Fruit fly (Drosophila melanogaster): Measurements from ENCODE around the gene HP4.

HP4 gene

DNA sequence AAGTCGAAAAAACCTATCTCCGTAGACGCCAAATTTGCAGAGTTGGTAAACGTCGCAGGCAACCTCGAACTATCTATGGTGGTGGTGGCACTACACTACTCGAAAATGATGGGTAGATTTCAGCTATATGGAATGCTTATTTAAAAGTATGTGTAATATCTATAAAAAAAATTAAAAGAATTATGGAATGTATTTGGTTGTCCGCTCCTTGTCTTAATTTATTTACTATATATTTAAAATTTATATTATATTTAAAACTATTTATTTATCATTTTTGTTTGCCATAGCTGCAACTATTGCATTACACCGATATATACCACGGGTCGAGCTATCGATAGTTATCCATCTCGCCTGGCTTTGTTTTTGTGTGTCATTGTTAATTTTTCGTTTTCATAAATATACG is at the start of gene HP4, which contains the start of gene CG8209:
Gene HP4 (minus strand): TSS at position 74 of the 403 bp plus-strand sequence.
Gene CG8209 (plus strand): TSS at position 326 of the 403 bp plus-strand sequence.
- TF ChIP-seq Hr83 (GFP tag; optimal IDR thresholded peaks at IDR 0.05; ENCODE audit: poor library complexity, severe bottlenecking) (peak; percentile 75), lola (GFP tag; optimal IDR thresholded peaks at IDR 0.05) (no peak), psq (GFP tag; optimal IDR thresholded peaks at IDR 0.05) (peak; percentile 84), sage (GFP tag; optimal IDR thresholded peaks at IDR 0.05) (peak; percentile 70), Vsx2 (GFP tag; optimal IDR thresholded peaks at IDR 0.05; ENCODE audit: partially characterized antibody) (no peak), sv (GFP tag; optimal IDR thresholded peaks at IDR 0.05) (peak; percentile 75), woc (GFP tag; optimal IDR thresholded peaks at IDR 0.05) (peak; percentile 79), Dif (GFP tag; optimal IDR thresholded peaks at IDR 0.05; ENCODE audit: partially characterized antibody) (no peak), CG9705 (GFP tag; optimal IDR thresholded peaks at IDR 0.05) (peak; percentile 58), Dfd (GFP tag; optimal IDR thresholded peaks at IDR 0.05) (no peak), h (GFP tag; optimal IDR thresholded peaks at IDR 0.05) (peak; percentile 7), foxo (GFP tag; optimal IDR thresholded peaks at IDR 0.05) (peak in 1 of 2 experiments; percentile 85), OdsH (GFP tag; optimal IDR thresholded peaks at IDR 0.05) (peak; percentile 67), Hnf4 (GFP tag; optimal IDR thresholded peaks at IDR 0.05) (peak; percentile 77), Mio (GFP tag; optimal IDR thresholded peaks at IDR 0.05) (no peak), fru (GFP tag; optimal IDR thresholded peaks at IDR 0.05) (peak; percentile 77), Abd-B (GFP tag; optimal IDR thresholded peaks at IDR 0.05) (no peak), jim (GFP tag; optimal IDR thresholded peaks at IDR 0.05) (no peak), Rel (GFP tag; optimal IDR thresholded peaks at IDR 0.05) (peak; percentile 1), Rel (tag; optimal IDR thresholded peaks at IDR 0.05) (peak; percentile 67), brk (GFP tag; optimal IDR thresholded peaks at IDR 0.05) (peak; percentile 85), rgr (GFP tag; optimal IDR thresholded peaks at IDR 0.05) (peak; percentile 81), dmrt93B (GFP tag; optimal IDR thresholded peaks at IDR 0.05) (no peak), N (GFP tag; optimal IDR thresholded peaks at IDR 0.05) (no peak), CrebA (GFP tag; optimal IDR thresholded peaks at IDR 0.05; ENCODE audit: borderline replicate concordance) (no peak), usp (GFP tag; optimal IDR thresholded peaks at IDR 0.05) (no peak), Jra (GFP tag; optimal IDR thresholded peaks at IDR 0.05) (peak; percentile 73), dsf (GFP tag; optimal IDR thresholded peaks at IDR 0.05; ENCODE audit: borderline replicate concordance) (peak; percentile 82), ey (GFP tag; optimal IDR thresholded peaks at IDR 0.05) (peak; percentile 35), Sp1 (GFP tag; optimal IDR thresholded peaks at IDR 0.05) (peak; percentile 81), HLH106 (tag; optimal IDR thresholded peaks at IDR 0.05) (peak; percentile 84), GATAd (GFP tag; optimal IDR thresholded peaks at IDR 0.05) (peak; percentile 4), CG32264 (GFP tag; optimal IDR thresholded peaks at IDR 0.05) (peak; percentile 39)

DNA sequence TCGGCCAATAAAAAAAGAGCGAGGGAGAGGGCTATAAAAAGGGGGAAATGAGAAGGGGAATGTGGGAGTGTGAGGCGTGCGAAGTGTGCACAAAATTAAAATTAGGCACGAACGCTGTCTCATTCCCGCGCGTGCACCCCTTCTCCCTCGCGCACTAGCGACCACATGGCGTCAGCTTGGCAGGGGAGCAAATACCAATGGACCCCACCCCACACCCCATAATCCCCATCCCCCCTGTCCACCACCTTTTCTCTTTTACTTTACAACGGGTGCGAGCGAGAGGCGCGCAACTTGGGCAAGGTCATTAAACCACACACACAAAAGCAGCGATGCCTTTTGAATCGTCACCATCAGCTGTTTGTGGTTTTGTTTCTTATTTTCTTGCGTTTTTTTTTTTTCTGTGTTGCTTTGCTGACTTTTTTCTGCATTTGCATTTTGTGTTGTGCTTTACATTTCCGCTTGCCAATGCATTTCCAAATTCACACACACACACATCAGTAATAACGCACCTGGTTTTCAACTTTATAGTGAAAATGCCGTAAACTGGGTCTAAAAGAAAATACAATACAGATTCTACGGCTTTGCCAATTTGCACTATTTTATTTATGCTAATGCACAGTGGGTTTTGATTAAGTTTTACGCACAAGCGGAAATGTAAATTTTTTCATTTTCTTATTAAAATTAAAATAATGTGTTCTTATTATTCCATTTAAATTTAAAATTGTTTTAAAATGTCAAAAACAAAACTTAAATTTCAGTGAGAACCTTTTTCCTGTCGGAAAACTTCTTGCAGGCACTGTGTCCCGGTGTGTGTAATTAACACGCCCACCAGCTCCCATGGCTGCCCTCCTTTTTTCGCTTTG is 48.6 kb upstream of the HP4 start:
- peak; percentile 21 for TF ChIP-seq rgr (GFP tag; optimal IDR thresholded peaks at IDR 0.05)
- TF ChIP-seq brk (GFP tag; optimal IDR thresholded peaks at IDR 0.05) = no peak
- peak; percentile 7 for TF ChIP-seq woc (GFP tag; optimal IDR thresholded peaks at IDR 0.05)
- peak; percentile 52 for TF ChIP-seq HLH106 (tag; optimal IDR thresholded peaks at IDR 0.05)
- no peak for TF ChIP-seq sage (GFP tag; optimal IDR thresholded peaks at IDR 0.05)
- peak; percentile 28 for TF ChIP-seq fru (GFP tag; optimal IDR thresholded peaks at IDR 0.05)
- TF ChIP-seq dsf (GFP tag; optimal IDR thresholded peaks at IDR 0.05; ENCODE audit: borderline replicate concordance) = no peak
- TF ChIP-seq pan (optimal IDR thresholded peaks at IDR 0.05) = no peak
- no peak for TF ChIP-seq Hnf4 (GFP tag; optimal IDR thresholded peaks at IDR 0.05)
- peak; percentile 20 for TF ChIP-seq dmrt93B (GFP tag; optimal IDR thresholded peaks at IDR 0.05)
- TF ChIP-seq Myc (optimal IDR thresholded peaks at IDR 0.05) = no peak
- TF ChIP-seq lola (GFP tag; optimal IDR thresholded peaks at IDR 0.05) = no peak
- TF ChIP-seq CG32264 (GFP tag; optimal IDR thresholded peaks at IDR 0.05) = no peak
- no peak for TF ChIP-seq GATAd (GFP tag; optimal IDR thresholded peaks at IDR 0.05)
- TF ChIP-seq tai (GFP tag; optimal IDR thresholded peaks at IDR 0.05) = no peak
- TF ChIP-seq CG9705 (GFP tag; optimal IDR thresholded peaks at IDR 0.05) = no peak
- no peak for TF ChIP-seq Vsx2 (GFP tag; optimal IDR thresholded peaks at IDR 0.05; ENCODE audit: partially characterized antibody)
- TF ChIP-seq Dfd (GFP tag; optimal IDR thresholded peaks at IDR 0.05) = peak; percentile 24
- TF ChIP-seq CrebA (GFP tag; optimal IDR thresholded peaks at IDR 0.05; ENCODE audit: borderline replicate concordance) = no peak
- peak; percentile 17 for TF ChIP-seq Hr83 (GFP tag; optimal IDR thresholded peaks at IDR 0.05; ENCODE audit: poor library complexity, severe bottlenecking)
- no peak for TF ChIP-seq N (GFP tag; optimal IDR thresholded peaks at IDR 0.05)
- TF ChIP-seq dl (GFP tag; optimal IDR thresholded peaks at IDR 0.05; ENCODE audit: insufficient read depth in 1 of 2, partially characterized antibody in 2 of 2) = no peak
- TF ChIP-seq psq (GFP tag; optimal IDR thresholded peaks at IDR 0.05) = peak; percentile 15
- peak in 1 of 2 experiments; percentile 44 for TF ChIP-seq foxo (GFP tag; optimal IDR thresholded peaks at IDR 0.05)
- TF ChIP-seq Mio (GFP tag; optimal IDR thresholded peaks at IDR 0.05) = no peak
- TF ChIP-seq Rel (GFP tag; optimal IDR thresholded peaks at IDR 0.05) = peak; percentile 24
- TF ChIP-seq Rel (tag; optimal IDR thresholded peaks at IDR 0.05) = no peak
- TF ChIP-seq Hr78 (GFP tag; optimal IDR thresholded peaks at IDR 0.05) = no peak
- peak; percentile 27 for TF ChIP-seq br (GFP tag; optimal IDR thresholded peaks at IDR 0.05)
- TF ChIP-seq Sp1 (GFP tag; optimal IDR thresholded peaks at IDR 0.05) = peak; percentile 30
- TF ChIP-seq ey (GFP tag; optimal IDR thresholded peaks at IDR 0.05) = peak; percentile 42
- TF ChIP-seq h (GFP tag; optimal IDR thresholded peaks at IDR 0.05) = peak; percentile 44
- no peak for TF ChIP-seq jim (GFP tag; optimal IDR thresholded peaks at IDR 0.05)
- TF ChIP-seq OdsH (GFP tag; optimal IDR thresholded peaks at IDR 0.05) = peak; percentile 3
- no peak for TF ChIP-seq Dif (GFP tag; optimal IDR thresholded peaks at IDR 0.05; ENCODE audit: partially characterized antibody)
- no peak for TF ChIP-seq Abd-B (GFP tag; optimal IDR thresholded peaks at IDR 0.05)
- TF ChIP-seq Jra (GFP tag; optimal IDR thresholded peaks at IDR 0.05) = no peak
- TF ChIP-seq sv (GFP tag; optimal IDR thresholded peaks at IDR 0.05) = no peak
- no peak for TF ChIP-seq usp (GFP tag; optimal IDR thresholded peaks at IDR 0.05)

Data from whole organism, wandering third instar larva.